Fruit fly (Drosophila melanogaster): ENCODE results near the gene CG14089.

DNA sequence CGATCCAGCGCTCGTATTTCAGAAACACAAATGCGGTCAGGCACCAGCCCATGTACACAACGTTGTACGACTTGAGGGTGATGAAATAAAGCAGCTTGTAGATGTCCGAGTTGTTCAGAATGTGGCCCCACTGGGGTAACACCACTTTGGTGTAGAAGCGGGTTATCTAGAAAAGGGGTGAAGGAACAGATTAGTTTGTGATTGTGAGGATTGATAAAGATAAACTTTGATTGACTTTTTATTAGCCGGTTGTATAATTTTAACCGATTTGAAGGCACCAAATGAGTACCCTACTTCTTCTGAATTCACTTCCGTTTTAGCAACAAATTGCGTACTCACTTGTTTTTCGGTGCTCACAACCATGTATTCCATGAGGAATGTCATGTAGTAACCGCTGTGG lies 22.4 kb downstream of the CG14089 start:
- TF ChIP-seq CG8478 (optimal IDR thresholded peaks at IDR 0.05) = no peak
- TF ChIP-seq Dll (optimal IDR thresholded peaks at IDR 0.05) = no peak
